Worm (Caenorhabditis elegans) whole organism, L1 larva: ENCODE data around the gene cope-1.

Experiments used
- C04F5.9 ChIP-seq: sonication (generic microtip); optimal IDR thresholded peaks from 2 replicates; lab custom pipeline; 2016; ENCODE audit warnings: missing genetic modification characterization, missing compliant biosample characterization
- Y116A8C.19 ChIP-seq: sonication (generic microtip); optimal IDR thresholded peaks from 2 replicates; lab custom pipeline; 2016; ENCODE audit warnings: missing compliant biosample characterization, missing genetic modification characterization, borderline replicate concordance
- blmp-1 ChIP-seq: fragments of 150-350 bp; optimal IDR thresholded peaks from 2 replicates; lab custom pipeline; 2014; ENCODE audit warnings: missing biosample characterization, missing genetic modification characterization
- ceh-90 ChIP-seq: sonication (generic microtip); optimal IDR thresholded peaks from 2 replicates; lab custom pipeline; 2016; ENCODE audit warnings: missing genetic modification characterization, missing compliant biosample characterization
- dsc-1 ChIP-seq: sonication (generic microtip); optimal IDR thresholded peaks from 2 replicates; lab custom pipeline; 2016; ENCODE audit warnings: mild to moderate bottlenecking, missing genetic modification characterization, missing compliant biosample characterization
- efl-1 ChIP-seq, 4 experiments: fragments of 150-350 bp; optimal IDR thresholded peaks in 3 of 4; peaks in 1 of 4; 1 replicate in 1 of 4; 2 replicates in 3 of 4; lab custom pipeline; 2014; ENCODE audit warnings: missing biosample characterization in 2 of 4, missing genetic modification characterization in 2 of 4, missing genetic modification reagents in 2 of 4
- egl-27 ChIP-seq, 2 experiments: fragments of 150-350 bp in 1 of 2; sonication (generic microtip); optimal IDR thresholded peaks; 3 replicates each; lab custom pipeline; 2017 to 2018; ENCODE audit warnings: missing biosample characterization in 2 of 2, missing genetic modification characterization in 2 of 2, missing genetic modification reagents in 2 of 2
- elt-2 ChIP-seq: sonication (generic microtip); optimal IDR thresholded peaks from 2 replicates; lab custom pipeline; 2016; ENCODE audit warnings: missing genetic modification characterization, mild to moderate bottlenecking, inconsistent platforms, missing compliant biosample characterization, missing genetic modification reagents
- fkh-10 ChIP-seq: sonication (generic microtip); optimal IDR thresholded peaks from 2 replicates; lab custom pipeline; 2017; ENCODE audit warnings: missing biosample characterization, missing genetic modification reagents, missing genetic modification characterization
- fkh-4 ChIP-seq: sonication (generic microtip); optimal IDR thresholded peaks from 2 replicates; lab custom pipeline; 2016; ENCODE audit warnings: missing compliant biosample characterization, missing genetic modification characterization, borderline replicate concordance
- fkh-8 ChIP-seq: sonication (generic microtip); optimal IDR thresholded peaks from 2 replicates; lab custom pipeline; 2016; ENCODE audit warnings: mild to moderate bottlenecking, missing genetic modification characterization, missing compliant biosample characterization
- hlh-17 ChIP-seq: fragments of 200-800 bp; sonication (Bioruptor generic); optimal IDR thresholded peaks from 2 replicates; lab custom pipeline; 2018; ENCODE audit warnings: missing genetic modification characterization, mild to moderate bottlenecking, missing compliant biosample characterization, moderate library complexity, borderline replicate concordance
- irx-1 ChIP-seq: sonication (generic microtip); optimal IDR thresholded peaks from 2 replicates; lab custom pipeline; 2016; ENCODE audit warnings: missing genetic modification characterization, missing compliant biosample characterization
- lin-13 ChIP-seq: fragments of 150-350 bp; optimal IDR thresholded peaks from 2 replicates; lab custom pipeline; 2014; ENCODE audit warnings: missing biosample characterization, missing genetic modification reagents, missing genetic modification characterization
- lin-14 ChIP-seq: fragments of 200-800 bp; sonication (Bioruptor generic); optimal IDR thresholded peaks from 2 replicates; lab custom pipeline; 2018; ENCODE audit warnings: mild to moderate bottlenecking, missing genetic modification characterization, moderate library complexity, missing compliant biosample characterization
- lin-15B ChIP-seq: fragments of 150-350 bp; sonication (generic microtip); optimal IDR thresholded peaks from 3 replicates; lab custom pipeline; 2014; ENCODE audit warnings: missing biosample characterization, missing genetic modification characterization
- lin-39 ChIP-seq: fragments of 150-350 bp; optimal IDR thresholded peaks from 2 replicates; lab custom pipeline; 2014; ENCODE audit warnings: missing biosample characterization, missing genetic modification reagents, missing genetic modification characterization
- lsy-2 ChIP-seq, 2 experiments: fragments of 150-350 bp; optimal IDR thresholded peaks; 2 replicates each; lab custom pipeline; 2014; ENCODE audit warnings: missing biosample characterization in 2 of 2, missing genetic modification characterization in 2 of 2
- mdl-1 ChIP-seq, 2 experiments: fragments of 150-350 bp; optimal IDR thresholded peaks; 2 replicates each; lab custom pipeline; 2014 to 2017; ENCODE audit warnings: missing biosample characterization in 2 of 2, missing genetic modification characterization in 2 of 2, inconsistent platforms in 1 of 2
- mep-1 ChIP-seq: fragments of 150-350 bp; optimal IDR thresholded peaks from 2 replicates; lab custom pipeline; 2014; ENCODE audit warnings: missing biosample characterization, missing genetic modification characterization
- nhr-11 ChIP-seq: fragments of 150-350 bp; optimal IDR thresholded peaks from 2 replicates; lab custom pipeline; 2014; ENCODE audit warnings: missing biosample characterization, missing genetic modification characterization
- nhr-12 ChIP-seq: sonication (generic microtip); optimal IDR thresholded peaks from 2 replicates; lab custom pipeline; 2017; ENCODE audit warnings: missing biosample characterization, missing genetic modification characterization
- nhr-237 ChIP-seq: fragments of 150-350 bp; optimal IDR thresholded peaks from 2 replicates; lab custom pipeline; 2014; ENCODE audit warnings: missing biosample characterization, missing genetic modification characterization
- nhr-28 ChIP-seq: fragments of 150-350 bp; optimal IDR thresholded peaks from 2 replicates; lab custom pipeline; 2014; ENCODE audit warnings: missing biosample characterization, missing genetic modification characterization
- nhr-71 ChIP-seq: sonication (generic microtip); optimal IDR thresholded peaks from 2 replicates; lab custom pipeline; 2016; ENCODE audit warnings: mild to moderate bottlenecking, missing genetic modification characterization, moderate library complexity, missing compliant biosample characterization
- nhr-77 ChIP-seq: fragments of 150-350 bp; optimal IDR thresholded peaks from 2 replicates; lab custom pipeline; 2014; ENCODE audit warnings: missing biosample characterization, missing genetic modification characterization
- nhr-85 ChIP-seq: sonication (generic microtip); peaks from one replicate; lab custom pipeline; 2016; ENCODE audit warnings: missing genetic modification characterization, inconsistent platforms, missing compliant biosample characterization
- pqm-1 ChIP-seq: sonication (generic microtip); optimal IDR thresholded peaks from 3 replicates; lab custom pipeline; 2017; ENCODE audit warnings: missing biosample characterization, missing genetic modification characterization
- snu-23 ChIP-seq: sonication (generic microtip); optimal IDR thresholded peaks from 2 replicates; lab custom pipeline; 2016; ENCODE audit warnings: missing genetic modification characterization, missing compliant biosample characterization
- sptf-1 ChIP-seq: fragments of 150-350 bp; optimal IDR thresholded peaks from 2 replicates; lab custom pipeline; 2014; ENCODE audit warnings: missing biosample characterization, missing genetic modification characterization
- tlp-1 ChIP-seq: fragments of 150-350 bp; optimal IDR thresholded peaks from 2 replicates; lab custom pipeline; 2014; ENCODE audit warnings: missing biosample characterization, missing genetic modification characterization
- zip-4 ChIP-seq: fragments of 200-800 bp; sonication (Bioruptor generic); optimal IDR thresholded peaks from 2 replicates; lab custom pipeline; 2018; ENCODE audit warnings: mild to moderate bottlenecking, missing genetic modification characterization, moderate library complexity, missing compliant biosample characterization
- ztf-11 ChIP-seq, 2 experiments: sonication (generic microtip); optimal IDR thresholded peaks; 2 replicates each; lab custom pipeline; 2016 to 2017; ENCODE audit warnings: missing genetic modification characterization in 2 of 2, missing biosample characterization in 1 of 2, missing compliant biosample characterization in 1 of 2

cope-1 gene

ce11 chrIII:13377249-13377648, 48.8 kb upstream of the cope-1 start (continued):
- TF ChIP-seq C04F5.9 (tag; lab: Kevin White, UChicago) (no peak), nhr-237 (no peak), lin-13 (GFP tag; lab: Kevin White, UChicago) (no peak), hlh-17 (no peak), nhr-28 (no peak), fkh-4 (tag; lab: Kevin White, UChicago) (no peak), nhr-77 (tag; lab: Kevin White, UChicago) (peak; percentile 8), egl-27 (tag; optimal IDR thresholded peaks at IDR 0.05; lab: Kevin White, UChicago) (no peak), Y116A8C.19 (no peak), zip-4 (GFP tag; lab: Kevin White, UChicago) (no peak), sptf-1 (no peak), lin-14 (GFP tag; lab: Kevin White, UChicago) (peak; percentile 92), ceh-90 (tag; lab: Kevin White, UChicago) (no peak), nhr-85 (tag; lab: Kevin White, UChicago) (peak; percentile 64), ztf-11 (tag; optimal IDR thresholded peaks at IDR 0.05; lab: Kevin White, UChicago) (peak in 1 of 2 experiments; percentile 18), lin-15B (no peak), irx-1 (peak; percentile 13), lin-39 (no peak), elt-2 (tag; lab: Kevin White, UChicago) (peak; percentile 70), nhr-12 (no peak), nhr-11 (tag; lab: Kevin White, UChicago) (no peak), fkh-10 (GFP tag; lab: Kevin White, UChicago) (no peak), fkh-8 (tag; lab: Kevin White, UChicago) (peak; percentile 4)

ce11 chrIII:13378242-13378641, 47.8 kb upstream of the cope-1 start, which contains the start of gene T03F6.10:
TSS of gene T03F6.10 (minus strand) at chrIII:13378342.
- TF ChIP-seq tlp-1 (tag; lab: Kevin White, UChicago) = no peak
- no peak for TF ChIP-seq efl-1 (optimal IDR thresholded peaks at IDR 0.05; lab: Kevin White, UChicago)
- peak in 1 of 2 experiments; percentile 21 for TF ChIP-seq efl-1 (GFP tag; optimal IDR thresholded peaks at IDR 0.05 in 1 of 2; lab: Kevin White, UChicago)

ce11 chrIII:13380196-13380595, 45.9 kb upstream of the cope-1 start, which contains the start of gene T03F6.6:
TSS of gene T03F6.6 (minus strand) at chrIII:13380296.
- TF ChIP-seq dsc-1 (tag; lab: Kevin White, UChicago) (no peak), efl-1 (optimal IDR thresholded peaks at IDR 0.05; lab: Kevin White, UChicago) (no peak), efl-1 (GFP tag; optimal IDR thresholded peaks at IDR 0.05 in 1 of 2; lab: Kevin White, UChicago) (no peak), mep-1 (tag; lab: Kevin White, UChicago) (no peak)

ce11 chrIII:13380881-13381280, 45.2 kb upstream of the cope-1 start:
- no peak for TF ChIP-seq tlp-1 (tag; lab: Kevin White, UChicago)
- no peak for TF ChIP-seq efl-1 (optimal IDR thresholded peaks at IDR 0.05; lab: Kevin White, UChicago)
- TF ChIP-seq efl-1 (GFP tag; optimal IDR thresholded peaks at IDR 0.05 in 1 of 2; lab: Kevin White, UChicago) = no peak
- TF ChIP-seq mdl-1 (tag; optimal IDR thresholded peaks at IDR 0.05; lab: Kevin White, UChicago) = no peak
- no peak for TF ChIP-seq lsy-2 (tag; optimal IDR thresholded peaks at IDR 0.05; lab: Kevin White, UChicago)
- no peak for TF ChIP-seq snu-23
- peak; percentile 12 for TF ChIP-seq lin-14 (GFP tag; lab: Kevin White, UChicago)
- no peak for TF ChIP-seq lin-13 (GFP tag; lab: Kevin White, UChicago)
- TF ChIP-seq nhr-71 (tag; lab: Kevin White, UChicago) = peak; percentile 2
- peak; percentile 84 for TF ChIP-seq nhr-85 (tag; lab: Kevin White, UChicago)
- TF ChIP-seq, all 84 proteins: peak for 3

- TF ChIP-seq blmp-1 (tag; lab: Kevin White, UChicago) (peak; percentile 76), Y116A8C.19 (no peak), lin-14 (GFP tag; lab: Kevin White, UChicago) (peak; percentile 31), pqm-1 (tag; lab: Kevin White, UChicago) (no peak), nhr-71 (tag; lab: Kevin White, UChicago) (no peak)
These were observed 44.4 kb upstream of the cope-1 start for ce11 chrIII:13381684-13382083.
